Fruit fly (Drosophila melanogaster): ENCODE data around the gene Gal.

The Gal gene

dm6 chr2L:5972588-5973236 is 33.9 kb downstream of the Gal start (continued):
- TF ChIP-seq CG7357 (GFP tag; IDR thresholded peaks at IDR 0.05): no peak
- no peak for TF ChIP-seq knrl (GFP tag; IDR thresholded peaks at IDR 0.05; ENCODE audit: partially characterized antibody)
- peak; percentile 69; the same call in 1 of the 2 replicates for TF ChIP-seq crol (GFP tag; IDR thresholded peaks at IDR 0.05)
- TF ChIP-seq D19B (GFP tag; optimal IDR thresholded peaks at IDR 0.05): no peak
- no peak for TF ChIP-seq Atf-2 (GFP tag; optimal IDR thresholded peaks at IDR 0.05)
- no peak for TF ChIP-seq D19A (tag; optimal IDR thresholded peaks at IDR 0.05)
- no peak for TF ChIP-seq Hmx (GFP tag; optimal IDR thresholded peaks at IDR 0.05)
- TF ChIP-seq Scr (GFP tag; IDR thresholded peaks at IDR 0.05; ENCODE audit: partially characterized antibody): no peak
- TF ChIP-seq CG10366 (GFP tag; IDR thresholded peaks at IDR 0.05): no peak
- peak; percentile 78 for TF ChIP-seq z (GFP tag; IDR thresholded peaks at IDR 0.05)
- TF ChIP-seq CG31365 (tag; optimal IDR thresholded peaks at IDR 0.05): no peak
- no peak for TF ChIP-seq HLHmδ (GFP tag; optimal IDR thresholded peaks at IDR 0.05)
- no peak for TF ChIP-seq CG17802 (tag; optimal IDR thresholded peaks at IDR 0.05)
- TF ChIP-seq CG9727 (GFP tag; optimal IDR thresholded peaks at IDR 0.05): no peak
- peak; percentile 29; the same call in 1 of the 3 replicates for TF ChIP-seq CG2199 (GFP tag; IDR thresholded peaks at IDR 0.05)
- no peak for TF ChIP-seq MBD-R2 (GFP tag; IDR thresholded peaks at IDR 0.05)
- 0 out of 2 replicates have a peak, but pooled peaks have one; percentile 19 for TF ChIP-seq CG31441 (GFP tag; IDR thresholded peaks at IDR 0.05)

dm6 chr2L:5972005-5972404 is 34.6 kb downstream of the Gal start:
- TF ChIP-seq CG14441 (GFP tag; IDR thresholded peaks at IDR 0.05): peak; percentile 45; the same call in 1 of the 2 replicates
- TF ChIP-seq CG18262 (tag; optimal IDR thresholded peaks at IDR 0.05): peak; percentile 5
- peak; percentile 83 for TF ChIP-seq sens (GFP tag)
- TF ChIP-seq zfh2 (GFP tag; optimal IDR thresholded peaks at IDR 0.05): peak; percentile 26
- TF ChIP-seq stwl (tag; optimal IDR thresholded peaks at IDR 0.05): no peak
- TF ChIP-seq Abd-B (GFP tag; optimal IDR thresholded peaks at IDR 0.05): peak; percentile 27
- TF ChIP-seq lola (GFP tag; optimal IDR thresholded peaks at IDR 0.05): peak in 1 of 3 experiments; percentile 6
- TF ChIP-seq Rfx (GFP tag; IDR thresholded peaks at IDR 0.05): peak; percentile 81
- TF ChIP-seq CG10209 (GFP tag; optimal IDR thresholded peaks at IDR 0.05): peak; percentile 51
- peak; percentile 39; the same call in 1 of the 2 replicates for TF ChIP-seq ttk (GFP tag; IDR thresholded peaks at IDR 0.05)
- TF ChIP-seq lbe (GFP tag; optimal IDR thresholded peaks at IDR 0.05): peak; percentile 61
- no peak for TF ChIP-seq kni (GFP tag; optimal IDR thresholded peaks at IDR 0.05)
- no peak for TF ChIP-seq HHEX (GFP tag; optimal IDR thresholded peaks at IDR 0.05)
- peak; percentile 13 for TF ChIP-seq CG15601 (tag; optimal IDR thresholded peaks at IDR 0.05)
- peak in 1 of 2 experiments; percentile 8 for TF ChIP-seq Pdp1 (GFP tag; optimal IDR thresholded peaks at IDR 0.05)
- no peak for TF ChIP-seq Hand (GFP tag; optimal IDR thresholded peaks at IDR 0.05)
- peak; percentile 41 for TF ChIP-seq Fer3 (tag; optimal IDR thresholded peaks at IDR 0.05)
- TF ChIP-seq oc (tag; optimal IDR thresholded peaks at IDR 0.05): peak; percentile 13
- peak; percentile 40; the same call in 1 of the 2 replicates for TF ChIP-seq CG3847 (GFP tag; IDR thresholded peaks at IDR 0.05)
- peak; percentile 35 for TF ChIP-seq nmo (GFP tag; optimal IDR thresholded peaks at IDR 0.05)
- peak; percentile 28; the same call in 1 of the 2 replicates for TF ChIP-seq CG11085 (GFP tag; IDR thresholded peaks at IDR 0.05)
- peak; percentile 7 to 54 for TF ChIP-seq Hr51 (GFP tag; optimal IDR thresholded peaks at IDR 0.05)
- peak; percentile 17 for TF ChIP-seq dmrt11E (tag; optimal IDR thresholded peaks at IDR 0.05)
- peak; percentile 66 for TF ChIP-seq lilli (GFP tag; optimal IDR thresholded peaks at IDR 0.05)
- 0 out of 2 replicates have a peak, but pooled peaks have one; percentile 36 for TF ChIP-seq CG1024 (GFP tag; IDR thresholded peaks at IDR 0.05)
- TF ChIP-seq CG30403 (GFP tag; optimal IDR thresholded peaks at IDR 0.05): peak; percentile 56
- TF ChIP-seq D19A (tag; optimal IDR thresholded peaks at IDR 0.05): peak; percentile 34
- TF ChIP-seq CG12155 (GFP tag; optimal IDR thresholded peaks at IDR 0.05): peak; percentile 21
- peak; percentile 37; the same call in 1 of the 2 replicates for TF ChIP-seq ssp (GFP tag; IDR thresholded peaks at IDR 0.05)
- TF ChIP-seq CG11695 (GFP tag; IDR thresholded peaks at IDR 0.05): peak; percentile 40; the same call in 2 of the 3 replicates
- TF ChIP-seq tgo (GFP tag; IDR thresholded peaks at IDR 0.05): peak; percentile 76
- TF ChIP-seq Ssrp (tag; optimal IDR thresholded peaks at IDR 0.05): peak; percentile 2

Data from whole organism, embryonic.